Worm (Caenorhabditis elegans) whole organism, L4 larva: Measurements from ENCODE around the gene sftb-6.

ENCODE experiments used
- F10B5.3 ChIP-seq: sonication (generic microtip); optimal IDR thresholded peaks from 2 replicates; lab custom pipeline; 2016; ENCODE audit warnings: mild to moderate bottlenecking, missing genetic modification characterization, missing compliant biosample characterization
- T20F7.1 ChIP-seq: fragments of 200-800 bp; sonication (Bioruptor generic); optimal IDR thresholded peaks from 2 replicates; lab custom pipeline; 2018; ENCODE audit warnings: mild to moderate bottlenecking, missing genetic modification characterization, missing compliant biosample characterization
- ZK546.5 ChIP-seq, 2 experiments: sonication (generic microtip); optimal IDR thresholded peaks; 2 replicates each; lab custom pipeline; 2017; ENCODE audit warnings: missing biosample characterization in 2 of 2, missing genetic modification characterization in 2 of 2
- aha-1 ChIP-seq: fragments of 150-350 bp; peaks from one replicate; lab custom pipeline; 2014; ENCODE audit warnings: missing biosample characterization, missing genetic modification characterization
- aly-2 ChIP-seq: sonication (generic microtip); optimal IDR thresholded peaks from 2 replicates; lab custom pipeline; 2018; ENCODE audit warnings: missing biosample characterization, missing genetic modification characterization
- ceh-82 ChIP-seq: sonication (generic microtip); optimal IDR thresholded peaks from 2 replicates; lab custom pipeline; 2017; ENCODE audit warnings: missing biosample characterization, missing genetic modification characterization
- cey-2 ChIP-seq: sonication (generic microtip); optimal IDR thresholded peaks from 3 replicates; lab custom pipeline; 2017; ENCODE audit warnings: missing genetic modification characterization, mild to moderate bottlenecking, missing compliant biosample characterization, antibody characterized with exemption, borderline replicate concordance; ENCODE audit not compliant: insufficient read depth
- daf-16 ChIP-seq, 3 experiments: sonication (generic microtip); optimal IDR thresholded peaks; 2 replicates each; lab custom pipeline; 2016 to 2017; ENCODE audit warnings: missing genetic modification characterization in 3 of 3, missing genetic modification reagents in 3 of 3, mild to moderate bottlenecking in 2 of 3, missing compliant biosample characterization in 2 of 3, missing biosample characterization in 1 of 3, moderate library complexity in 1 of 3
- daf-19 ChIP-seq: fragments of 200-800 bp; sonication (Bioruptor generic); conservative IDR thresholded peaks from 2 replicates; pipeline ENCODE4 v1.3.6; 2022; ENCODE audit warnings: missing genetic modification characterization, missing compliant biosample characterization
- dmd-9 ChIP-seq: fragments of 200-800 bp; sonication (Bioruptor generic); IDR thresholded peaks from 2 replicates; pipeline ENCODE4 v1.3.6; 2022; ENCODE audit warnings: missing genetic modification reagents, missing genetic modification characterization, missing compliant biosample characterization
- duxl-1 ChIP-seq: sonication (generic microtip); optimal IDR thresholded peaks from 2 replicates; lab custom pipeline; 2016; ENCODE audit warnings: mild to moderate bottlenecking, missing genetic modification characterization, moderate library complexity, missing compliant biosample characterization; ENCODE audit not compliant: poor library complexity
- egl-43 ChIP-seq: fragments of 200-800 bp; sonication (Bioruptor generic); IDR thresholded peaks from 2 replicates; pipeline ENCODE4 v1.3.6; 2022; ENCODE audit warnings: missing genetic modification reagents, missing genetic modification characterization, missing compliant biosample characterization
- fkh-10 ChIP-seq: fragments of 150-350 bp; optimal IDR thresholded peaks from 2 replicates; lab custom pipeline; 2014; ENCODE audit warnings: missing biosample characterization, missing genetic modification reagents, missing genetic modification characterization
- fos-1 ChIP-seq: fragments of 150-350 bp; optimal IDR thresholded peaks from 2 replicates; lab custom pipeline; 2014; ENCODE audit warnings: missing biosample characterization, missing genetic modification characterization
- hlh-30 ChIP-seq: sonication (generic microtip); optimal IDR thresholded peaks from 2 replicates; lab custom pipeline; 2017; ENCODE audit warnings: antibody characterized with exemption, mild to moderate bottlenecking, missing genetic modification characterization, missing compliant biosample characterization; ENCODE audit not compliant: insufficient read depth
- lin-1 ChIP-seq: fragments of 200-800 bp; sonication (Bioruptor generic); IDR thresholded peaks from 2 replicates; pipeline ENCODE4 v1.3.6; 2022; ENCODE audit warnings: missing genetic modification reagents, missing genetic modification characterization, missing compliant biosample characterization
- lin-38 ChIP-seq: fragments of 200-800 bp; sonication (Bioruptor generic); IDR thresholded peaks from 2 replicates; pipeline ENCODE4 v1.3.6; 2022; ENCODE audit warnings: missing genetic modification reagents, missing genetic modification characterization, missing compliant biosample characterization
- madf-9 ChIP-seq: fragments of 200-800 bp; sonication (Bioruptor generic); conservative IDR thresholded peaks from 2 replicates; pipeline ENCODE4 v1.3.6; 2022; ENCODE audit warnings: missing genetic modification reagents, missing genetic modification characterization, missing compliant biosample characterization
- mep-1 ChIP-seq: fragments of 150-350 bp; sonication (generic microtip); optimal IDR thresholded peaks from 3 replicates; lab custom pipeline; 2014; ENCODE audit warnings: missing biosample characterization, missing genetic modification characterization
- mxl-3 ChIP-seq: fragments of 200-800 bp; sonication (Bioruptor generic); optimal IDR thresholded peaks from 2 replicates; lab custom pipeline; 2018; ENCODE audit warnings: mild to moderate bottlenecking, missing genetic modification characterization, missing compliant biosample characterization
- nhr-41 ChIP-seq: fragments of 200-800 bp; sonication (Bioruptor generic); IDR thresholded peaks from 2 replicates; pipeline ENCODE4 v1.3.6; 2022; ENCODE audit warnings: missing genetic modification reagents, missing genetic modification characterization, missing compliant biosample characterization
- pqm-1 ChIP-seq: sonication (generic microtip); optimal IDR thresholded peaks from 2 replicates; lab custom pipeline; 2017; ENCODE audit warnings: missing biosample characterization, missing genetic modification characterization
- sdz-12 ChIP-seq: fragments of 200-800 bp; sonication (Bioruptor generic); optimal IDR thresholded peaks from 2 replicates; lab custom pipeline; 2018; ENCODE audit warnings: mild to moderate bottlenecking, missing genetic modification characterization, missing compliant biosample characterization
- set-16 ChIP-seq: fragments of 200-800 bp; sonication (Bioruptor generic); IDR thresholded peaks from 2 replicates; pipeline ENCODE4 v1.3.6; 2022; ENCODE audit warnings: missing genetic modification reagents, missing genetic modification characterization, missing compliant biosample characterization
- snpc-1.2 ChIP-seq: fragments of 200-800 bp; sonication (Bioruptor generic); IDR thresholded peaks from 2 replicates; pipeline ENCODE4 v1.3.6; 2022; ENCODE audit warnings: missing genetic modification reagents, missing genetic modification characterization, missing compliant biosample characterization
- tag-97 ChIP-seq: fragments of 200-800 bp; sonication (Bioruptor generic); IDR thresholded peaks from 2 replicates; pipeline ENCODE4 v1.3.6; 2022; ENCODE audit warnings: missing genetic modification characterization, missing compliant biosample characterization
- unc-130 ChIP-seq: sonication (generic microtip); optimal IDR thresholded peaks from 2 replicates; lab custom pipeline; 2016; ENCODE audit warnings: missing genetic modification reagents, missing genetic modification characterization, missing compliant biosample characterization
- unc-39 ChIP-seq: sonication (generic microtip); optimal IDR thresholded peaks from 2 replicates; lab custom pipeline; 2017; ENCODE audit warnings: missing biosample characterization, missing genetic modification characterization
- unc-62 ChIP-seq, 3 experiments: fragments of 150-350 bp in 1 of 3; sonication (generic microtip); optimal IDR thresholded peaks in 2 of 3; peaks in 1 of 3; 1 replicate in 1 of 3; 2 replicates in 2 of 3; lab custom pipeline; 2014 to 2017; ENCODE audit warnings: missing biosample characterization in 3 of 3, missing genetic modification characterization in 3 of 3, missing genetic modification reagents in 3 of 3, missing genotype in 1 of 3
- zfp-2 ChIP-seq: sonication (generic microtip); optimal IDR thresholded peaks from 2 replicates; lab custom pipeline; 2016; ENCODE audit warnings: mild to moderate bottlenecking, missing genetic modification characterization, missing compliant biosample characterization
- zip-2 ChIP-seq: fragments of 150-350 bp; optimal IDR thresholded peaks from 2 replicates; lab custom pipeline; 2014; ENCODE audit warnings: missing biosample characterization, missing genetic modification characterization

The sftb-6 gene

ce11 chrII:104234-104633, 6.0 kb downstream of the sftb-6 start, which contains the start of gene col-68:
TSS of gene col-68 (plus strand) at chrII:104534.
- TF ChIP-seq nhr-41 (GFP tag; lab: Robert Waterston, UW) (no peak), lin-38 (GFP tag; lab: Robert Waterston, UW) (no peak), unc-130 (GFP tag; lab: Kevin White, UChicago) (no peak), duxl-1 (tag; lab: Kevin White, UChicago) (no peak), cey-2 (no peak), zip-2 (tag; lab: Kevin White, UChicago) (no peak), daf-19 (no peak), T20F7.1 (no peak), sdz-12 (GFP tag; lab: Kevin White, UChicago) (no peak), aly-2 (tag; lab: Kevin White, UChicago) (no peak)

- TF ChIP-seq zfp-2 (no peak), unc-62 (GFP tag; optimal IDR thresholded peaks at IDR 0.05 in 1 of 2; lab: Kevin White, UChicago) (peak in 1 of 2 experiments; percentile 93), unc-62 (tag; optimal IDR thresholded peaks at IDR 0.05; lab: Kevin White, UChicago) (no peak), fkh-10 (GFP tag; lab: Kevin White, UChicago) (no peak), egl-43 (peak; percentile 56; the same call in 1 of the 2 replicates), set-16 (peak; percentile 83), fos-1 (tag; lab: Kevin White, UChicago) (no peak)
Observed at ce11 chrII:105327-105882, 7.2 kb downstream of the sftb-6 start.

ce11 chrII:105889-106288, 7.7 kb downstream of the sftb-6 start, which contains the start of gene txt-1:
TSS of gene txt-1 (plus strand) at chrII:106189.
- TF ChIP-seq F10B5.3 (no peak), hlh-30 (no peak), dmd-9 (GFP tag; lab: Robert Waterston, UW) (no peak), unc-39 (tag; lab: Kevin White, UChicago) (no peak), daf-19 (no peak), madf-9 (no peak), mep-1 (tag; lab: Kevin White, UChicago) (no peak), ZK546.5 (tag; optimal IDR thresholded peaks at IDR 0.05; lab: Kevin White, UChicago) (no peak), pqm-1 (tag; lab: Kevin White, UChicago) (no peak), mxl-3 (GFP tag; lab: Kevin White, UChicago) (no peak), daf-16 (GFP tag; optimal IDR thresholded peaks at IDR 0.05; lab: Kevin White, UChicago) (no peak), daf-16 (tag; optimal IDR thresholded peaks at IDR 0.05; lab: Kevin White, UChicago) (no peak), aha-1 (tag; lab: Kevin White, UChicago) (no peak), egl-43 (no peak), ceh-82 (tag; lab: Kevin White, UChicago) (no peak), duxl-1 (tag; lab: Kevin White, UChicago) (no peak)

ce11 chrII:107703-108102, 9.5 kb downstream of the sftb-6 start:
- TF ChIP-seq lin-1 (GFP tag; lab: Robert Waterston, UW) (no peak), pqm-1 (tag; lab: Kevin White, UChicago) (no peak)
- TF ChIP-seq, all 104 proteins: peak for 0

- TF ChIP-seq tag-97 (no peak), aha-1 (tag; lab: Kevin White, UChicago) (peak; percentile 20), unc-62 (GFP tag; optimal IDR thresholded peaks at IDR 0.05 in 1 of 2; lab: Kevin White, UChicago) (no peak), unc-62 (tag; optimal IDR thresholded peaks at IDR 0.05; lab: Kevin White, UChicago) (no peak), T20F7.1 (no peak)
Observed at ce11 chrII:108865-109264, 10.7 kb downstream of the sftb-6 start, which contains the start of gene C50D2.2. TSS of gene C50D2.2 (plus strand) at chrII:109165.

ce11 chrII:111267-111666, 13.1 kb downstream of the sftb-6 start, which contains the start of gene C50D2.1:
TSS of gene C50D2.1 (plus strand) at chrII:111567.
- TF ChIP-seq aha-1 (tag; lab: Kevin White, UChicago) (peak; percentile 16), snpc-1.2 (GFP tag; lab: Robert Waterston, UW) (no peak)
